Worm (Caenorhabditis elegans) whole organism, L3 larva: Measurements from ENCODE around the gene srd-43.
A peak's percentile ranks its signal among the peaks of the same experiment; 100 is the strongest.

Experiments used
- R02D3.7 ChIP-seq: fragments of 150-350 bp; optimal IDR thresholded peaks from 2 replicates; lab custom pipeline; 2014; ENCODE audit warnings: missing biosample characterization, missing genetic modification characterization
- ama-1 ChIP-seq: fragments of 150-350 bp; optimal IDR thresholded peaks from 2 replicates; lab custom pipeline; 2018
- ceh-28 ChIP-seq: fragments of 150-350 bp; optimal IDR thresholded peaks from 2 replicates; lab custom pipeline; 2014; ENCODE audit warnings: missing biosample characterization, missing genetic modification reagents, missing genetic modification characterization
- ceh-82 ChIP-seq: fragments of 150-350 bp; optimal IDR thresholded peaks from 2 replicates; lab custom pipeline; 2014; ENCODE audit warnings: missing biosample characterization, missing genetic modification characterization
- ceh-9 ChIP-seq: sonication (generic microtip); optimal IDR thresholded peaks from 2 replicates; lab custom pipeline; 2018; ENCODE audit warnings: missing biosample characterization, missing genetic modification characterization
- daf-12 ChIP-seq: fragments of 150-350 bp; optimal IDR thresholded peaks from 2 replicates; lab custom pipeline; 2014; ENCODE audit warnings: missing biosample characterization, missing genetic modification reagents, missing genetic modification characterization
- egl-27 ChIP-seq: sonication (generic microtip); optimal IDR thresholded peaks from 4 replicates; lab custom pipeline; 2017; ENCODE audit warnings: missing biosample characterization, missing genetic modification reagents, missing genetic modification characterization
- egl-5 ChIP-seq: fragments of 150-350 bp; optimal IDR thresholded peaks from 2 replicates; lab custom pipeline; 2017; ENCODE audit warnings: missing biosample characterization, missing genetic modification reagents, missing genetic modification characterization, inconsistent platforms
- elt-1 ChIP-seq: fragments of 150-350 bp; optimal IDR thresholded peaks from 2 replicates; lab custom pipeline; 2014; ENCODE audit warnings: missing biosample characterization, missing genetic modification characterization
- elt-2 ChIP-seq: sonication (generic microtip); optimal IDR thresholded peaks from 2 replicates; lab custom pipeline; 2016; ENCODE audit warnings: missing genetic modification reagents, mild to moderate bottlenecking, missing genetic modification characterization, missing compliant biosample characterization
- elt-3 ChIP-seq, 3 experiments: fragments of 150-350 bp in 1 of 3; sonication (generic microtip) in 2 of 3; optimal IDR thresholded peaks; 2 replicates in 2 of 3; 4 replicates in 1 of 3; lab custom pipeline; 2014 to 2017; ENCODE audit warnings: missing biosample characterization in 3 of 3, missing genetic modification characterization in 3 of 3
- eor-1 ChIP-seq, 2 experiments: fragments of 150-350 bp; optimal IDR thresholded peaks; 2 replicates each; lab custom pipeline; 2014 to 2018; ENCODE audit warnings: missing biosample characterization in 2 of 2, missing genetic modification characterization in 2 of 2
- fkh-10 ChIP-seq: sonication (generic microtip); optimal IDR thresholded peaks from 2 replicates; lab custom pipeline; 2017; ENCODE audit warnings: missing biosample characterization, missing genetic modification reagents, missing genetic modification characterization
- fkh-2 ChIP-seq: fragments of 150-350 bp; optimal IDR thresholded peaks from 2 replicates; lab custom pipeline; 2014; ENCODE audit warnings: missing biosample characterization, missing genetic modification reagents, missing genetic modification characterization
- fos-1 ChIP-seq: fragments of 150-350 bp; optimal IDR thresholded peaks from 2 replicates; lab custom pipeline; 2014; ENCODE audit warnings: missing biosample characterization, missing genetic modification characterization
- hmg-11 ChIP-seq: sonication (generic microtip); optimal IDR thresholded peaks from 2 replicates; lab custom pipeline; 2016; ENCODE audit warnings: missing genetic modification characterization, missing compliant biosample characterization
- jun-1 ChIP-seq: fragments of 150-350 bp; optimal IDR thresholded peaks from 2 replicates; lab custom pipeline; 2014; ENCODE audit warnings: missing biosample characterization, missing genetic modification reagents, missing genetic modification characterization
- lin-15B ChIP-seq: fragments of 150-350 bp; optimal IDR thresholded peaks from 2 replicates; lab custom pipeline; 2014; ENCODE audit warnings: missing biosample characterization, missing genetic modification characterization
- lin-39 ChIP-seq: fragments of 150-350 bp; optimal IDR thresholded peaks from 2 replicates; lab custom pipeline; 2018; ENCODE audit warnings: missing biosample characterization, missing genetic modification reagents, missing genetic modification characterization
- lsy-12 ChIP-seq: sonication (generic microtip); optimal IDR thresholded peaks from 2 replicates; lab custom pipeline; 2016; ENCODE audit warnings: mild to moderate bottlenecking, missing genetic modification characterization, missing compliant biosample characterization
- mdl-1 ChIP-seq: fragments of 150-350 bp; optimal IDR thresholded peaks from 2 replicates; lab custom pipeline; 2014; ENCODE audit warnings: missing biosample characterization, missing genetic modification characterization
- mml-1 ChIP-seq: fragments of 150-350 bp; sonication (generic microtip); optimal IDR thresholded peaks from 3 replicates; lab custom pipeline; 2014; ENCODE audit warnings: missing biosample characterization, missing genetic modification characterization
- nfya-1 ChIP-seq: sonication (generic microtip); optimal IDR thresholded peaks from 2 replicates; lab custom pipeline; 2017; ENCODE audit warnings: missing genetic modification characterization, mild to moderate bottlenecking, missing compliant biosample characterization, antibody characterized with exemption, moderate library complexity; ENCODE audit not compliant: insufficient read depth
- nhr-11 ChIP-seq: fragments of 150-350 bp; optimal IDR thresholded peaks from 2 replicates; lab custom pipeline; 2014; ENCODE audit warnings: missing biosample characterization, missing genetic modification characterization
- nhr-12 ChIP-seq: fragments of 150-350 bp; optimal IDR thresholded peaks from 2 replicates; lab custom pipeline; 2014; ENCODE audit warnings: missing biosample characterization, missing genetic modification characterization
- nhr-23 ChIP-seq: fragments of 150-350 bp; optimal IDR thresholded peaks from 2 replicates; lab custom pipeline; 2014; ENCODE audit warnings: missing biosample characterization, missing genetic modification reagents, missing genetic modification characterization
- nhr-237 ChIP-seq: fragments of 150-350 bp; optimal IDR thresholded peaks from 2 replicates; lab custom pipeline; 2014; ENCODE audit warnings: missing biosample characterization, missing genetic modification characterization
- nhr-25 ChIP-seq: sonication (generic microtip); optimal IDR thresholded peaks from 2 replicates; lab custom pipeline; 2017; ENCODE audit warnings: missing biosample characterization, missing genetic modification characterization
- nhr-28 ChIP-seq: fragments of 150-350 bp; optimal IDR thresholded peaks from 2 replicates; lab custom pipeline; 2014; ENCODE audit warnings: missing biosample characterization, missing genetic modification characterization
- nhr-43 ChIP-seq: sonication (generic microtip); optimal IDR thresholded peaks from 2 replicates; lab custom pipeline; 2016; ENCODE audit warnings: mild to moderate bottlenecking, missing genetic modification characterization, missing compliant biosample characterization; ENCODE audit not compliant: poor library complexity, severe bottlenecking
- nhr-67 ChIP-seq: fragments of 150-350 bp; optimal IDR thresholded peaks from 2 replicates; lab custom pipeline; 2014; ENCODE audit warnings: missing biosample characterization, missing genetic modification characterization
- nhr-76 ChIP-seq: fragments of 150-350 bp; sonication (generic microtip); optimal IDR thresholded peaks from 5 replicates; lab custom pipeline; 2014; ENCODE audit warnings: missing biosample characterization, missing genetic modification characterization
- pha-4 ChIP-seq: fragments of 150-350 bp; optimal IDR thresholded peaks from 2 replicates; lab custom pipeline; 2014; ENCODE audit warnings: missing biosample characterization, missing genetic modification reagents, missing genetic modification characterization
- pqm-1 ChIP-seq: fragments of 150-350 bp; optimal IDR thresholded peaks from 2 replicates; lab custom pipeline; 2017; ENCODE audit warnings: missing biosample characterization, missing genetic modification characterization, inconsistent platforms
- sea-2 ChIP-seq: fragments of 150-350 bp; sonication (generic microtip); optimal IDR thresholded peaks from 4 replicates; lab custom pipeline; 2014; ENCODE audit warnings: missing biosample characterization, missing genetic modification reagents, missing genetic modification characterization
- skn-1 ChIP-seq: fragments of 150-350 bp; optimal IDR thresholded peaks from 2 replicates; lab custom pipeline; 2014; ENCODE audit warnings: missing biosample characterization, missing genetic modification characterization
- snpc-4 ChIP-seq: fragments of 150-350 bp; optimal IDR thresholded peaks from 2 replicates; lab custom pipeline; 2014; ENCODE audit warnings: missing biosample characterization, missing genetic modification characterization
- tbx-2 ChIP-seq: sonication (generic microtip); optimal IDR thresholded peaks from 2 replicates; lab custom pipeline; 2016; ENCODE audit warnings: mild to moderate bottlenecking, missing genetic modification characterization, missing compliant biosample characterization
- unc-39 ChIP-seq: sonication (generic microtip); optimal IDR thresholded peaks from 4 replicates; lab custom pipeline; 2017; ENCODE audit warnings: missing biosample characterization, missing genetic modification characterization
- unc-62 ChIP-seq: fragments of 150-350 bp; sonication (generic microtip); optimal IDR thresholded peaks from 4 replicates; lab custom pipeline; 2014; ENCODE audit warnings: missing biosample characterization, missing genetic modification reagents, missing genetic modification characterization
- zag-1 ChIP-seq: fragments of 150-350 bp; optimal IDR thresholded peaks from 2 replicates; lab custom pipeline; 2014; ENCODE audit warnings: missing biosample characterization, missing genetic modification characterization
- ztf-4 ChIP-seq: fragments of 150-350 bp; optimal IDR thresholded peaks from 2 replicates; lab custom pipeline; 2014; ENCODE audit warnings: missing biosample characterization, missing genetic modification characterization

srd-43 gene

ce11 chrX:13337000-13337399 lies 31.4 kb upstream of the srd-43 start:
- TF ChIP-seq lsy-12 (tag; lab: Kevin White, UChicago) (no peak), lin-39 (tag; lab: Kevin White, UChicago) (peak; percentile 44), ama-1 (no peak), unc-39 (tag; lab: Kevin White, UChicago) (no peak), ceh-9 (tag; lab: Kevin White, UChicago) (no peak)

- TF ChIP-seq R02D3.7 (tag; lab: Kevin White, UChicago) (no peak), nhr-67 (tag; lab: Kevin White, UChicago) (no peak), pqm-1 (tag; lab: Kevin White, UChicago) (peak; percentile 88), ceh-9 (tag; lab: Kevin White, UChicago) (no peak), elt-2 (tag; lab: Kevin White, UChicago) (peak; percentile 82), pha-4 (peak; percentile 14)
Measured at ce11 chrX:13333835-13334234, 28.2 kb upstream of the srd-43 start, which contains the start of gene F46G10.4. TSS of gene F46G10.4 (plus strand) at chrX:13334046.

ce11 chrX:13331386-13331785 lies 25.7 kb upstream of the srd-43 start, which contains the start of gene sir-2.3:
TSS of gene sir-2.3 (plus strand) at chrX:13331686.
- TF ChIP-seq nfya-1 (tag; lab: Kevin White, UChicago), result no peak
- TF ChIP-seq ceh-82 (tag; lab: Kevin White, UChicago), result no peak

- TF ChIP-seq ztf-4 (tag; lab: Kevin White, UChicago) (no peak), nhr-76 (tag; lab: Kevin White, UChicago) (no peak), lsy-12 (tag; lab: Kevin White, UChicago) (no peak), fkh-2 (tag; lab: Kevin White, UChicago) (no peak), hmg-11 (tag; lab: Kevin White, UChicago) (peak; percentile 26), elt-1 (no peak), egl-27 (tag; lab: Kevin White, UChicago) (no peak), nhr-11 (tag; lab: Kevin White, UChicago) (peak; percentile 52), unc-39 (tag; lab: Kevin White, UChicago) (no peak), lin-39 (tag; lab: Kevin White, UChicago) (peak; percentile 98), nhr-67 (tag; lab: Kevin White, UChicago) (no peak), pha-4 (peak; percentile 77), unc-62 (GFP tag; lab: Kevin White, UChicago) (peak; percentile 70), eor-1 (tag; optimal IDR thresholded peaks at IDR 0.05; lab: Kevin White, UChicago) (no peak), mdl-1 (tag; lab: Kevin White, UChicago) (peak; percentile 74), pqm-1 (tag; lab: Kevin White, UChicago) (peak; percentile 85), nhr-25 (tag; lab: Kevin White, UChicago) (peak; percentile 84), egl-5 (tag; lab: Kevin White, UChicago) (peak; percentile 88), fos-1 (tag; lab: Kevin White, UChicago) (peak; percentile 92), jun-1 (tag; lab: Kevin White, UChicago) (peak; percentile 83), nfya-1 (tag; lab: Kevin White, UChicago) (peak; percentile 88), snpc-4 (tag; lab: Kevin White, UChicago) (peak; percentile 64), nhr-23 (tag; lab: Kevin White, UChicago) (peak; percentile 88), daf-12 (tag; lab: Kevin White, UChicago) (no peak), nhr-28 (no peak), nhr-12 (tag; lab: Kevin White, UChicago) (no peak), nhr-43 (peak; percentile 38), fkh-10 (GFP tag; lab: Kevin White, UChicago) (peak; percentile 24), elt-2 (tag; lab: Kevin White, UChicago) (peak; percentile 45), lin-15B (peak; percentile 78), tbx-2 (tag; lab: Kevin White, UChicago) (peak; percentile 28), zag-1 (tag; lab: Kevin White, UChicago) (no peak), nhr-237 (tag; lab: Kevin White, UChicago) (no peak), elt-3 (tag; optimal IDR thresholded peaks at IDR 0.05; lab: Kevin White, UChicago) (peak in 1 of 3 experiments; percentile 5), mml-1 (tag; lab: Kevin White, UChicago) (peak; percentile 74), skn-1 (tag; lab: Kevin White, UChicago) (no peak), R02D3.7 (tag; lab: Kevin White, UChicago) (peak; percentile 35), ceh-82 (tag; lab: Kevin White, UChicago) (no peak), ceh-28 (tag; lab: Kevin White, UChicago) (peak; percentile 59), sea-2 (GFP tag; lab: Kevin White, UChicago) (no peak)
Measured at ce11 chrX:13328868-13329267, 23.2 kb upstream of the srd-43 start.
